Fruit fly (Drosophila melanogaster): ENCODE data around the gene Bin1.
A peak's percentile ranks its signal among the peaks of the same experiment; 100 is the strongest.

Bin1 gene

dm6 chr3R:16235941-16236712, 46.8 kb upstream of the Bin1 start (continued):
- peak; percentile 77 for TF ChIP-seq CG11762 (GFP tag; optimal IDR thresholded peaks at IDR 0.05; ENCODE audit: insufficient read depth)
- TF ChIP-seq Ets96B (tag; optimal IDR thresholded peaks at IDR 0.05): peak; percentile 90
- peak; percentile 14 for TF ChIP-seq dsx (GFP tag; optimal IDR thresholded peaks at IDR 0.05; ENCODE audit: poor library complexity, severe bottlenecking)
- TF ChIP-seq CG9139 (GFP tag; optimal IDR thresholded peaks at IDR 0.05): peak; percentile 81
- TF ChIP-seq CG8119 (GFP tag; IDR thresholded peaks at IDR 0.05): no peak
- peak; percentile 36 for TF ChIP-seq Lpt (GFP tag; optimal IDR thresholded peaks at IDR 0.05)
- TF ChIP-seq cyc (GFP tag; optimal IDR thresholded peaks at IDR 0.05): peak; percentile 64
- peak; percentile 45 for TF ChIP-seq net (GFP tag; optimal IDR thresholded peaks at IDR 0.05)
- peak; percentile 95 for TF ChIP-seq CG4318 (GFP tag; optimal IDR thresholded peaks at IDR 0.05)
- peak; percentile 45 for TF ChIP-seq Sox102F (GFP tag; optimal IDR thresholded peaks at IDR 0.05)
- peak; percentile 86 for TF ChIP-seq esn (GFP tag; optimal IDR thresholded peaks at IDR 0.05)
- TF ChIP-seq CG8319 (GFP tag; optimal IDR thresholded peaks at IDR 0.05): peak; percentile 76
- TF ChIP-seq pdm3 (GFP tag; optimal IDR thresholded peaks at IDR 0.05): peak; percentile 62
- TF ChIP-seq CG11902 (GFP tag; optimal IDR thresholded peaks at IDR 0.05): peak; percentile 79
- peak; percentile 66 for TF ChIP-seq topi (GFP tag; optimal IDR thresholded peaks at IDR 0.05)
- peak; percentile 71 for TF ChIP-seq Hr4 (GFP tag; optimal IDR thresholded peaks at IDR 0.05)
- peak; percentile 91 for TF ChIP-seq Eip78C (GFP tag)
- peak; percentile 94 for TF ChIP-seq CG3032 (tag; optimal IDR thresholded peaks at IDR 0.05)
- no peak for TF ChIP-seq Gug (GFP tag; IDR thresholded peaks at IDR 0.05)
- peak; percentile 92 for TF ChIP-seq svp (GFP tag)
- TF ChIP-seq achi (GFP tag; optimal IDR thresholded peaks at IDR 0.05): peak; percentile 94
- peak; percentile 33 for TF ChIP-seq Ets21C (GFP tag; optimal IDR thresholded peaks at IDR 0.05)
- no peak for TF ChIP-seq Hr38 (GFP tag; optimal IDR thresholded peaks at IDR 0.05)

dm6 chr3R:16235215-16235937, 46.0 kb upstream of the Bin1 start:
- TF ChIP-seq CG11294 (GFP tag; IDR thresholded peaks at IDR 0.05) (no peak), Hr39 (GFP tag; optimal IDR thresholded peaks at IDR 0.05) (no peak), Sox14 (GFP tag; optimal IDR thresholded peaks at IDR 0.05) (peak; percentile 4), Lpt (GFP tag; optimal IDR thresholded peaks at IDR 0.05) (peak; percentile 58), Eip78C (GFP tag) (peak; percentile 7), Eip93F (GFP tag; optimal IDR thresholded peaks at IDR 0.05) (peak; percentile 68), Met (GFP tag; optimal IDR thresholded peaks at IDR 0.05) (no peak), Gug (GFP tag; IDR thresholded peaks at IDR 0.05) (no peak), CG15336 (GFP tag; IDR thresholded peaks at IDR 0.05) (no peak), fd85E (GFP tag; optimal IDR thresholded peaks at IDR 0.05) (peak; percentile 62), dac (GFP tag; optimal IDR thresholded peaks at IDR 0.05) (no peak), vri (GFP tag; optimal IDR thresholded peaks at IDR 0.05) (peak; percentile 65), CG34406 (GFP tag; optimal IDR thresholded peaks at IDR 0.05) (no peak), esn (GFP tag; optimal IDR thresholded peaks at IDR 0.05) (no peak), CG8119 (GFP tag; IDR thresholded peaks at IDR 0.05) (no peak), Blimp-1 (GFP tag; optimal IDR thresholded peaks at IDR 0.05) (no peak), dsx (GFP tag; optimal IDR thresholded peaks at IDR 0.05; ENCODE audit: poor library complexity, severe bottlenecking) (peak; percentile 87), CG7368 (GFP tag; optimal IDR thresholded peaks at IDR 0.05) (no peak), Hr4 (GFP tag; optimal IDR thresholded peaks at IDR 0.05) (no peak), OdsH (GFP tag; optimal IDR thresholded peaks at IDR 0.05) (no peak), net (GFP tag; optimal IDR thresholded peaks at IDR 0.05) (no peak), lz (GFP tag; optimal IDR thresholded peaks at IDR 0.05) (no peak), CG6854 (GFP tag; optimal IDR thresholded peaks at IDR 0.05) (peak; percentile 38), CG10631 (GFP tag; optimal IDR thresholded peaks at IDR 0.05) (no peak), svp (GFP tag) (peak; percentile 96), fkh (GFP tag; optimal IDR thresholded peaks at IDR 0.05) (peak; percentile 41), CG8319 (GFP tag; optimal IDR thresholded peaks at IDR 0.05) (no peak), CG10669 (GFP tag; optimal IDR thresholded peaks at IDR 0.05) (no peak), achi (GFP tag; optimal IDR thresholded peaks at IDR 0.05) (no peak)

All from whole organism, prepupa.